Fruit fly (Drosophila melanogaster): ENCODE measurements around the gene CCT2.

Gene CCT2

DNA sequence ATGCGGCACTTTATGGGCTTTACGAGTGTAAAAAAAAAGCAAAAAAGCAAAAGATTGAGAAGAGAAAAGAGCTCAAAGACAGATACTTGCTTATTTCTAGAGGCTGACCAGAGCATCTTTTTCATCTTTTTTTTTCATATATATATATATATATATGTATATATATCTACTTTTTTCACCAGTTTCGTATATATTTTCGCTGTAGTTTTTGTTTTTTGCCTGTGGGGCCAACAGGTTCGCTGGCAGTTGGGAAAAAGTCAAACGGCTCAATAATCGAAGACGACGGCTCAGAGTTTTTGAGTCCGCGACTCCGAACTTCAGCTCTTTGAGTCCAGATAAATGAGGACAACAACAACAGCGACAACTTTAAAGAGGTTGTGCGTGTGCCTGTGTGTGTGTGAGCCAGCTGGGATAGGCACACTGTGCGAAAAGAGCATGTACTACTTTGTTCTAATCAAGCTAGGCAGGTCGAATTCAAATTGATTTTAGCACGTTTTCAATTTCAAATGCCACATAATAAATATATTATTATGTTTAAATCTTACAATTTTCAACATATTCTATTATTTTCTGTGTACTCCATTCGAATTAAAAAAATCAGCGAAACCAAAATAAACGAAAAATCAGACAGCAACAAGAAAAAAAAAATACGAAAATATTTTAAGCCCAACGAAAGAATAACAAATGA lies 22.4 kb upstream of the CCT2 start (continued):
- TF ChIP-seq CG3726 (GFP tag; IDR thresholded peaks at IDR 0.05) (no peak), zfh2 (GFP tag; optimal IDR thresholded peaks at IDR 0.05) (no peak), da (GFP tag; optimal IDR thresholded peaks at IDR 0.05) (no peak), CG5953 (GFP tag; IDR thresholded peaks at IDR 0.05) (0 out of 2 replicates have a peak, but pooled peaks have one; percentile 8), CG11247 (GFP tag; IDR thresholded peaks at IDR 0.05) (no peak), Trl (optimal IDR thresholded peaks at IDR 0.05) (no peak), Trl (GFP tag; optimal IDR thresholded peaks at IDR 0.05) (no peak), Side (GFP tag; optimal IDR thresholded peaks at IDR 0.05) (no peak), insv (GFP tag; optimal IDR thresholded peaks at IDR 0.05) (no peak), CG14710 (tag; optimal IDR thresholded peaks at IDR 0.05) (no peak), al (GFP tag; IDR thresholded peaks at IDR 0.05) (peak; percentile 28; the same call in 1 of the 2 replicates), CG1024 (GFP tag; IDR thresholded peaks at IDR 0.05) (no peak), Hsf (GFP tag; optimal IDR thresholded peaks at IDR 0.05) (no peak), CG34224 (GFP tag; IDR thresholded peaks at IDR 0.05; ENCODE audit: partially characterized antibody) (no peak), CG9817 (tag; optimal IDR thresholded peaks at IDR 0.05) (peak; percentile 12), CG3838 (GFP tag; optimal IDR thresholded peaks at IDR 0.05) (no peak), CG13287 (GFP tag; IDR thresholded peaks at IDR 0.05; ENCODE audit: partially characterized antibody) (no peak), HHEX (GFP tag; optimal IDR thresholded peaks at IDR 0.05) (peak; percentile 18), dan (GFP tag; IDR thresholded peaks at IDR 0.05) (no peak), CkIIα-i1 (GFP tag; IDR thresholded peaks at IDR 0.05) (no peak), CG17186 (GFP tag; optimal IDR thresholded peaks at IDR 0.05) (no peak), ara (GFP tag; IDR thresholded peaks at IDR 0.05) (no peak), CG9437 (GFP tag; optimal IDR thresholded peaks at IDR 0.05) (no peak), psq (GFP tag; optimal IDR thresholded peaks at IDR 0.05) (no peak), CG8089 (GFP tag; optimal IDR thresholded peaks at IDR 0.05) (no peak), yki (optimal IDR thresholded peaks at IDR 0.05) (no peak), CG11695 (GFP tag; IDR thresholded peaks at IDR 0.05) (peak; percentile 38; the same call in 1 of the 3 replicates), Fer3 (tag; optimal IDR thresholded peaks at IDR 0.05) (peak; percentile 29), oc (tag; optimal IDR thresholded peaks at IDR 0.05) (no peak), Elba2 (GFP tag; optimal IDR thresholded peaks at IDR 0.05) (no peak), B-H2 (GFP tag; optimal IDR thresholded peaks at IDR 0.05) (no peak), CG12071 (GFP tag; optimal IDR thresholded peaks at IDR 0.05) (no peak), CG4730 (GFP tag; IDR thresholded peaks at IDR 0.05) (no peak), B-H1 (GFP tag; IDR thresholded peaks at IDR 0.05) (no peak), twi (tag; optimal IDR thresholded peaks at IDR 0.05) (no peak), CG11398 (GFP tag; optimal IDR thresholded peaks at IDR 0.05) (no peak), CG18011 (GFP tag; optimal IDR thresholded peaks at IDR 0.05) (no peak), Bdp1 (GFP tag; optimal IDR thresholded peaks at IDR 0.05) (no peak), Nf-YA (GFP tag; IDR thresholded peaks at IDR 0.05) (no peak), CG43689 (GFP tag; IDR thresholded peaks at IDR 0.05) (no peak), CG12219 (GFP tag; optimal IDR thresholded peaks at IDR 0.05) (no peak), disco-r (GFP tag; optimal IDR thresholded peaks at IDR 0.05) (no peak), ac (GFP tag; optimal IDR thresholded peaks at IDR 0.05) (no peak), lab (GFP tag; optimal IDR thresholded peaks at IDR 0.05) (peak; percentile 34), CG2678 (tag; optimal IDR thresholded peaks at IDR 0.05) (peak; percentile 57), CG9215 (GFP tag; IDR thresholded peaks at IDR 0.05) (peak; percentile 26; the same call in 1 of the 2 replicates), Ada2b (GFP tag; IDR thresholded peaks at IDR 0.05) (peak; percentile 59), Doc3 (GFP tag; IDR thresholded peaks at IDR 0.05; ENCODE audit: partially characterized antibody) (no peak), CG12391 (tag; optimal IDR thresholded peaks at IDR 0.05) (peak; percentile 11), CG15696 (tag; optimal IDR thresholded peaks at IDR 0.05) (no peak), chinmo (GFP tag; IDR thresholded peaks at IDR 0.05; ENCODE audit: partially characterized antibody) (no peak)
